Worm (Caenorhabditis elegans) whole organism, L1 larva: ENCODE measurements around the gene rpb-2.

ENCODE experiments used
- C16A3.4 ChIP-seq: fragments of 150-350 bp; optimal IDR thresholded peaks from 2 replicates; lab custom pipeline; 2014; ENCODE audit warnings: missing biosample characterization, missing genetic modification characterization
- F16B12.6 ChIP-seq: fragments of 150-350 bp; optimal IDR thresholded peaks from 2 replicates; lab custom pipeline; 2014; ENCODE audit warnings: missing biosample characterization, missing genetic modification characterization
- aha-1 ChIP-seq: fragments of 150-350 bp; optimal IDR thresholded peaks from 2 replicates; lab custom pipeline; 2014; ENCODE audit warnings: missing biosample characterization, missing genetic modification characterization
- alr-1 ChIP-seq: fragments of 200-800 bp; sonication (Bioruptor generic); optimal IDR thresholded peaks from 2 replicates; lab custom pipeline; 2018; ENCODE audit warnings: borderline replicate concordance, mild to moderate bottlenecking, missing genetic modification characterization, missing compliant biosample characterization
- aly-2 ChIP-seq: fragments of 150-350 bp; optimal IDR thresholded peaks from 2 replicates; lab custom pipeline; 2014; ENCODE audit warnings: missing biosample characterization, missing genetic modification characterization
- ceh-88 ChIP-seq: fragments of 200-800 bp; sonication (Bioruptor generic); IDR thresholded peaks from 2 replicates; pipeline ENCODE4 v1.3.6; 2022; ENCODE audit warnings: missing genetic modification characterization, missing compliant biosample characterization
- dpl-1 ChIP-seq, 3 experiments: fragments of 150-350 bp in 2 of 3; sonication (generic microtip) in 1 of 3; optimal IDR thresholded peaks; 2 replicates each; lab custom pipeline; 2014 to 2017; ENCODE audit warnings: missing biosample characterization in 3 of 3, missing genetic modification characterization in 3 of 3, missing genetic modification reagents in 3 of 3
- efl-1 ChIP-seq, 4 experiments: fragments of 150-350 bp; optimal IDR thresholded peaks in 3 of 4; peaks in 1 of 4; 1 replicate in 1 of 4; 2 replicates in 3 of 4; lab custom pipeline; 2014; ENCODE audit warnings: missing biosample characterization in 2 of 4, missing genetic modification characterization in 2 of 4, missing genetic modification reagents in 2 of 4
- efl-3 ChIP-seq: fragments of 200-800 bp; sonication (Bioruptor generic); optimal IDR thresholded peaks from 2 replicates; lab custom pipeline; 2018; ENCODE audit warnings: mild to moderate bottlenecking, missing genetic modification characterization, missing compliant biosample characterization
- egl-13 ChIP-seq: sonication (generic microtip); optimal IDR thresholded peaks from 2 replicates; lab custom pipeline; 2016; ENCODE audit warnings: missing genotype, missing genetic modification reagents, missing genetic modification characterization, missing compliant biosample characterization
- elt-2 ChIP-seq: sonication (generic microtip); optimal IDR thresholded peaks from 2 replicates; lab custom pipeline; 2016; ENCODE audit warnings: missing genetic modification characterization, mild to moderate bottlenecking, inconsistent platforms, missing compliant biosample characterization, missing genetic modification reagents
- elt-3 ChIP-seq, 6 experiments: fragments of 150-350 bp in 1 of 6; sonication (generic microtip); optimal IDR thresholded peaks; 2 replicates each; lab custom pipeline; 2017 to 2018; ENCODE audit warnings: missing biosample characterization in 6 of 6, missing genetic modification characterization in 6 of 6, inconsistent platforms in 1 of 6
- ets-5 ChIP-seq: fragments of 200-800 bp; sonication (Bioruptor generic); IDR thresholded peaks from 2 replicates; pipeline ENCODE4 v1.3.6; 2022; ENCODE audit warnings: missing genetic modification characterization, missing compliant biosample characterization
- fkh-10 ChIP-seq: sonication (generic microtip); optimal IDR thresholded peaks from 2 replicates; lab custom pipeline; 2017; ENCODE audit warnings: missing biosample characterization, missing genetic modification reagents, missing genetic modification characterization
- fkh-4 ChIP-seq: sonication (generic microtip); optimal IDR thresholded peaks from 2 replicates; lab custom pipeline; 2016; ENCODE audit warnings: missing compliant biosample characterization, missing genetic modification characterization, borderline replicate concordance
- fkh-8 ChIP-seq: sonication (generic microtip); optimal IDR thresholded peaks from 2 replicates; lab custom pipeline; 2016; ENCODE audit warnings: mild to moderate bottlenecking, missing genetic modification characterization, missing compliant biosample characterization
- grh-1 ChIP-seq: fragments of 200-800 bp; sonication (Bioruptor generic); IDR thresholded peaks from 2 replicates; pipeline ENCODE4 v1.3.6; 2022; ENCODE audit warnings: missing genetic modification reagents, missing genetic modification characterization, missing compliant biosample characterization
- hlh-17 ChIP-seq: fragments of 200-800 bp; sonication (Bioruptor generic); optimal IDR thresholded peaks from 2 replicates; lab custom pipeline; 2018; ENCODE audit warnings: missing genetic modification characterization, mild to moderate bottlenecking, missing compliant biosample characterization, moderate library complexity, borderline replicate concordance
- irx-1 ChIP-seq: sonication (generic microtip); optimal IDR thresholded peaks from 2 replicates; lab custom pipeline; 2016; ENCODE audit warnings: missing genetic modification characterization, missing compliant biosample characterization
- jun-1 ChIP-seq: fragments of 150-350 bp; optimal IDR thresholded peaks from 2 replicates; lab custom pipeline; 2014; ENCODE audit warnings: missing biosample characterization, missing genetic modification reagents, missing genetic modification characterization
- lin-14 ChIP-seq: fragments of 200-800 bp; sonication (Bioruptor generic); optimal IDR thresholded peaks from 2 replicates; lab custom pipeline; 2018; ENCODE audit warnings: mild to moderate bottlenecking, missing genetic modification characterization, moderate library complexity, missing compliant biosample characterization
- lin-35 ChIP-seq, 2 experiments: fragments of 150-350 bp; optimal IDR thresholded peaks; 2 replicates each; lab custom pipeline; 2014; ENCODE audit warnings: missing biosample characterization in 2 of 2, missing genetic modification characterization in 2 of 2, missing genetic modification reagents in 2 of 2
- lsy-2 ChIP-seq, 2 experiments: fragments of 150-350 bp; optimal IDR thresholded peaks; 2 replicates each; lab custom pipeline; 2014; ENCODE audit warnings: missing biosample characterization in 2 of 2, missing genetic modification characterization in 2 of 2
- mdl-1 ChIP-seq, 2 experiments: fragments of 150-350 bp; optimal IDR thresholded peaks; 2 replicates each; lab custom pipeline; 2014 to 2017; ENCODE audit warnings: missing biosample characterization in 2 of 2, missing genetic modification characterization in 2 of 2, inconsistent platforms in 1 of 2
- mef-2 ChIP-seq: fragments of 150-350 bp; optimal IDR thresholded peaks from 2 replicates; lab custom pipeline; 2014; ENCODE audit warnings: missing biosample characterization, missing genetic modification characterization
- mep-1 ChIP-seq: fragments of 150-350 bp; optimal IDR thresholded peaks from 2 replicates; lab custom pipeline; 2014; ENCODE audit warnings: missing biosample characterization, missing genetic modification characterization
- nhr-11 ChIP-seq: fragments of 150-350 bp; optimal IDR thresholded peaks from 2 replicates; lab custom pipeline; 2014; ENCODE audit warnings: missing biosample characterization, missing genetic modification characterization
- nhr-237 ChIP-seq: fragments of 150-350 bp; optimal IDR thresholded peaks from 2 replicates; lab custom pipeline; 2014; ENCODE audit warnings: missing biosample characterization, missing genetic modification characterization
- nhr-28 ChIP-seq: fragments of 150-350 bp; optimal IDR thresholded peaks from 2 replicates; lab custom pipeline; 2014; ENCODE audit warnings: missing biosample characterization, missing genetic modification characterization
- nhr-47 ChIP-seq: sonication (generic microtip); optimal IDR thresholded peaks from 2 replicates; lab custom pipeline; 2016; ENCODE audit warnings: mild to moderate bottlenecking, missing genetic modification characterization, moderate library complexity, missing compliant biosample characterization
- nhr-71 ChIP-seq: sonication (generic microtip); optimal IDR thresholded peaks from 2 replicates; lab custom pipeline; 2016; ENCODE audit warnings: mild to moderate bottlenecking, missing genetic modification characterization, moderate library complexity, missing compliant biosample characterization
- nhr-84 ChIP-seq: sonication (generic microtip); optimal IDR thresholded peaks from 2 replicates; lab custom pipeline; 2017; ENCODE audit warnings: missing biosample characterization, missing genetic modification characterization
- nhr-90 ChIP-seq: sonication (generic microtip); optimal IDR thresholded peaks from 2 replicates; lab custom pipeline; 2016; ENCODE audit warnings: mild to moderate bottlenecking, missing genetic modification characterization, missing compliant biosample characterization; ENCODE audit not compliant: poor library complexity
- pqm-1 ChIP-seq: sonication (generic microtip); optimal IDR thresholded peaks from 3 replicates; lab custom pipeline; 2017; ENCODE audit warnings: missing biosample characterization, missing genetic modification characterization
- snpc-4 ChIP-seq: fragments of 150-350 bp; optimal IDR thresholded peaks from 2 replicates; lab custom pipeline; 2014; ENCODE audit warnings: missing biosample characterization, missing genetic modification characterization
- snu-23 ChIP-seq: sonication (generic microtip); optimal IDR thresholded peaks from 2 replicates; lab custom pipeline; 2016; ENCODE audit warnings: missing genetic modification characterization, missing compliant biosample characterization
- tbx-2 ChIP-seq: sonication (generic microtip); optimal IDR thresholded peaks from 2 replicates; lab custom pipeline; 2016; ENCODE audit warnings: missing genetic modification characterization, missing compliant biosample characterization
- unc-30 ChIP-seq: sonication (generic microtip); optimal IDR thresholded peaks from 2 replicates; lab custom pipeline; 2017; ENCODE audit warnings: missing biosample characterization, missing genetic modification characterization
- unc-86 ChIP-seq: sonication (generic microtip); optimal IDR thresholded peaks from 2 replicates; lab custom pipeline; 2016; ENCODE audit warnings: missing genetic modification characterization, missing compliant biosample characterization
- unc-98 ChIP-seq: fragments of 200-800 bp; sonication (Bioruptor generic); IDR thresholded peaks from 2 replicates; pipeline ENCODE4 v1.3.6; 2022; ENCODE audit warnings: missing genetic modification characterization, missing compliant biosample characterization
- vab-15 ChIP-seq: sonication (generic microtip); optimal IDR thresholded peaks from 2 replicates; lab custom pipeline; 2017; ENCODE audit warnings: missing genotype, mild to moderate bottlenecking, missing genetic modification characterization, missing compliant biosample characterization
- xbp-1 ChIP-seq: sonication (generic microtip); optimal IDR thresholded peaks from 2 replicates; lab custom pipeline; 2016; ENCODE audit warnings: missing genetic modification characterization, missing compliant biosample characterization
- zip-4 ChIP-seq: fragments of 200-800 bp; sonication (Bioruptor generic); optimal IDR thresholded peaks from 2 replicates; lab custom pipeline; 2018; ENCODE audit warnings: mild to moderate bottlenecking, missing genetic modification characterization, moderate library complexity, missing compliant biosample characterization

rpb-2 gene

ce11 chrIII:4950345-4950744 lies 11.0 kb downstream of the rpb-2 start (continued):
- peak; percentile 57 for TF ChIP-seq snu-23 (GFP tag; lab: Kevin White, UChicago)
- no peak for TF ChIP-seq ets-5 (GFP tag; lab: Robert Waterston, UW)
- no peak for TF ChIP-seq zip-4 (GFP tag; lab: Kevin White, UChicago)
- TF ChIP-seq mef-2 (tag; lab: Kevin White, UChicago): no peak
- no peak for TF ChIP-seq elt-3 (tag; optimal IDR thresholded peaks at IDR 0.05; lab: Kevin White, UChicago)
- peak; percentile 40 to 48 for TF ChIP-seq efl-1 (optimal IDR thresholded peaks at IDR 0.05; lab: Kevin White, UChicago)
- TF ChIP-seq efl-1 (GFP tag; optimal IDR thresholded peaks at IDR 0.05 in 1 of 2; lab: Kevin White, UChicago): peak in 1 of 2 experiments; percentile 31
- TF ChIP-seq unc-86 (tag; lab: Kevin White, UChicago): peak; percentile 49
- TF ChIP-seq mep-1 (tag; lab: Kevin White, UChicago): peak; percentile 43
- no peak for TF ChIP-seq egl-13
- TF ChIP-seq fkh-4 (tag; lab: Kevin White, UChicago): no peak
- TF ChIP-seq nhr-237: no peak
- no peak for TF ChIP-seq irx-1 (tag; lab: Kevin White, UChicago)
- peak; percentile 32 for TF ChIP-seq tbx-2 (tag; lab: Kevin White, UChicago)
- TF ChIP-seq xbp-1 (tag; lab: Kevin White, UChicago): peak; percentile 16
- TF ChIP-seq unc-98 (GFP tag; lab: Robert Waterston, UW): no peak
- TF ChIP-seq vab-15 (tag; lab: Kevin White, UChicago): no peak
- peak; percentile 89 for TF ChIP-seq lin-14
- TF ChIP-seq dpl-1 (GFP tag; optimal IDR thresholded peaks at IDR 0.05; lab: Kevin White, UChicago): peak; percentile 5 to 34 (median 31)
- TF ChIP-seq nhr-84: no peak
- TF ChIP-seq mdl-1 (tag; optimal IDR thresholded peaks at IDR 0.05; lab: Kevin White, UChicago): peak in 1 of 2 experiments; percentile 19
- TF ChIP-seq alr-1 (tag; lab: Kevin White, UChicago): no peak
- no peak for TF ChIP-seq pqm-1 (tag; lab: Kevin White, UChicago)
- TF ChIP-seq nhr-28 (tag; lab: Kevin White, UChicago): no peak
- TF ChIP-seq fkh-8: peak; percentile 77
- TF ChIP-seq elt-2 (tag; lab: Kevin White, UChicago): no peak
- TF ChIP-seq nhr-71: peak; percentile 63
- TF ChIP-seq hlh-17 (GFP tag; lab: Kevin White, UChicago): no peak
- TF ChIP-seq F16B12.6 (tag; lab: Kevin White, UChicago): no peak
- TF ChIP-seq lsy-2 (tag; optimal IDR thresholded peaks at IDR 0.05; lab: Kevin White, UChicago): peak; percentile 25 to 57
- no peak for TF ChIP-seq aly-2 (tag; lab: Kevin White, UChicago)
- TF ChIP-seq nhr-90: no peak
- TF ChIP-seq snpc-4 (tag; lab: Kevin White, UChicago): peak; percentile 15
- TF ChIP-seq efl-3 (GFP tag; lab: Kevin White, UChicago): no peak
- TF ChIP-seq unc-30 (tag; lab: Kevin White, UChicago): no peak
- TF ChIP-seq grh-1: no peak
- no peak for TF ChIP-seq jun-1 (tag; lab: Kevin White, UChicago)
- peak; percentile 1 for TF ChIP-seq fkh-10 (GFP tag; lab: Kevin White, UChicago)
- TF ChIP-seq lin-35 (GFP tag; optimal IDR thresholded peaks at IDR 0.05; lab: Kevin White, UChicago): peak; percentile 36 to 56
- peak; percentile 47 for TF ChIP-seq nhr-47 (tag; lab: Kevin White, UChicago)
- no peak for TF ChIP-seq C16A3.4 (tag; lab: Kevin White, UChicago)
- no peak for TF ChIP-seq nhr-11 (tag; lab: Kevin White, UChicago)
- no peak for TF ChIP-seq ceh-88 (GFP tag; lab: Robert Waterston, UW)
- no peak for TF ChIP-seq aha-1
